Worm (Caenorhabditis elegans) whole organism, L3 larva: ENCODE data around the gene Y62E10A.6.

Experiments used
- R02D3.7 ChIP-seq: fragments of 150-350 bp; optimal IDR thresholded peaks from 2 replicates; lab custom pipeline; 2014; ENCODE audit warnings: missing biosample characterization, missing genetic modification characterization
- ZK546.5 ChIP-seq: sonication (generic microtip); optimal IDR thresholded peaks from 2 replicates; lab custom pipeline; 2017; ENCODE audit warnings: missing biosample characterization, missing genetic modification characterization
- aly-2 ChIP-seq: fragments of 150-350 bp; optimal IDR thresholded peaks from 2 replicates; lab custom pipeline; 2014; ENCODE audit warnings: missing biosample characterization, missing genetic modification characterization
- ama-1 ChIP-seq: fragments of 150-350 bp; optimal IDR thresholded peaks from 2 replicates; lab custom pipeline; 2018
- ceh-16 ChIP-seq: sonication (generic microtip); optimal IDR thresholded peaks from 2 replicates; lab custom pipeline; 2017; ENCODE audit warnings: missing biosample characterization, missing genetic modification characterization
- ceh-28 ChIP-seq: fragments of 150-350 bp; optimal IDR thresholded peaks from 2 replicates; lab custom pipeline; 2014; ENCODE audit warnings: missing biosample characterization, missing genetic modification reagents, missing genetic modification characterization
- ceh-82 ChIP-seq: fragments of 150-350 bp; optimal IDR thresholded peaks from 2 replicates; lab custom pipeline; 2014; ENCODE audit warnings: missing biosample characterization, missing genetic modification characterization
- ceh-9 ChIP-seq: sonication (generic microtip); optimal IDR thresholded peaks from 2 replicates; lab custom pipeline; 2018; ENCODE audit warnings: missing biosample characterization, missing genetic modification characterization
- daf-12 ChIP-seq: fragments of 150-350 bp; optimal IDR thresholded peaks from 2 replicates; lab custom pipeline; 2014; ENCODE audit warnings: missing biosample characterization, missing genetic modification reagents, missing genetic modification characterization
- egl-27 ChIP-seq: sonication (generic microtip); optimal IDR thresholded peaks from 4 replicates; lab custom pipeline; 2017; ENCODE audit warnings: missing biosample characterization, missing genetic modification reagents, missing genetic modification characterization
- egl-5 ChIP-seq: fragments of 150-350 bp; optimal IDR thresholded peaks from 2 replicates; lab custom pipeline; 2017; ENCODE audit warnings: missing biosample characterization, missing genetic modification reagents, missing genetic modification characterization, inconsistent platforms
- elt-1 ChIP-seq: fragments of 150-350 bp; optimal IDR thresholded peaks from 2 replicates; lab custom pipeline; 2014; ENCODE audit warnings: missing biosample characterization, missing genetic modification characterization
- elt-2 ChIP-seq: sonication (generic microtip); optimal IDR thresholded peaks from 2 replicates; lab custom pipeline; 2016; ENCODE audit warnings: missing genetic modification reagents, mild to moderate bottlenecking, missing genetic modification characterization, missing compliant biosample characterization
- elt-3 ChIP-seq, 3 experiments: fragments of 150-350 bp in 1 of 3; sonication (generic microtip) in 2 of 3; optimal IDR thresholded peaks; 2 replicates in 2 of 3; 4 replicates in 1 of 3; lab custom pipeline; 2014 to 2017; ENCODE audit warnings: missing biosample characterization in 3 of 3, missing genetic modification characterization in 3 of 3
- fkh-10 ChIP-seq: sonication (generic microtip); optimal IDR thresholded peaks from 2 replicates; lab custom pipeline; 2017; ENCODE audit warnings: missing biosample characterization, missing genetic modification reagents, missing genetic modification characterization
- fkh-2 ChIP-seq: fragments of 150-350 bp; optimal IDR thresholded peaks from 2 replicates; lab custom pipeline; 2014; ENCODE audit warnings: missing biosample characterization, missing genetic modification reagents, missing genetic modification characterization
- hmg-11 ChIP-seq: sonication (generic microtip); optimal IDR thresholded peaks from 2 replicates; lab custom pipeline; 2016; ENCODE audit warnings: missing genetic modification characterization, missing compliant biosample characterization
- jun-1 ChIP-seq: fragments of 150-350 bp; optimal IDR thresholded peaks from 2 replicates; lab custom pipeline; 2014; ENCODE audit warnings: missing biosample characterization, missing genetic modification reagents, missing genetic modification characterization
- lin-15B ChIP-seq: fragments of 150-350 bp; optimal IDR thresholded peaks from 2 replicates; lab custom pipeline; 2014; ENCODE audit warnings: missing biosample characterization, missing genetic modification characterization
- lsy-12 ChIP-seq: sonication (generic microtip); optimal IDR thresholded peaks from 2 replicates; lab custom pipeline; 2016; ENCODE audit warnings: mild to moderate bottlenecking, missing genetic modification characterization, missing compliant biosample characterization
- mdl-1 ChIP-seq: fragments of 150-350 bp; optimal IDR thresholded peaks from 2 replicates; lab custom pipeline; 2014; ENCODE audit warnings: missing biosample characterization, missing genetic modification characterization
- mml-1 ChIP-seq: fragments of 150-350 bp; sonication (generic microtip); optimal IDR thresholded peaks from 3 replicates; lab custom pipeline; 2014; ENCODE audit warnings: missing biosample characterization, missing genetic modification characterization
- nfya-1 ChIP-seq: sonication (generic microtip); optimal IDR thresholded peaks from 2 replicates; lab custom pipeline; 2017; ENCODE audit warnings: missing genetic modification characterization, mild to moderate bottlenecking, missing compliant biosample characterization, antibody characterized with exemption, moderate library complexity; ENCODE audit not compliant: insufficient read depth
- nhr-11 ChIP-seq: fragments of 150-350 bp; optimal IDR thresholded peaks from 2 replicates; lab custom pipeline; 2014; ENCODE audit warnings: missing biosample characterization, missing genetic modification characterization
- nhr-12 ChIP-seq: fragments of 150-350 bp; optimal IDR thresholded peaks from 2 replicates; lab custom pipeline; 2014; ENCODE audit warnings: missing biosample characterization, missing genetic modification characterization
- nhr-23 ChIP-seq: fragments of 150-350 bp; optimal IDR thresholded peaks from 2 replicates; lab custom pipeline; 2014; ENCODE audit warnings: missing biosample characterization, missing genetic modification reagents, missing genetic modification characterization
- nhr-237 ChIP-seq: fragments of 150-350 bp; optimal IDR thresholded peaks from 2 replicates; lab custom pipeline; 2014; ENCODE audit warnings: missing biosample characterization, missing genetic modification characterization
- nhr-25 ChIP-seq: sonication (generic microtip); optimal IDR thresholded peaks from 2 replicates; lab custom pipeline; 2017; ENCODE audit warnings: missing biosample characterization, missing genetic modification characterization
- nhr-28 ChIP-seq: fragments of 150-350 bp; optimal IDR thresholded peaks from 2 replicates; lab custom pipeline; 2014; ENCODE audit warnings: missing biosample characterization, missing genetic modification characterization
- nhr-43 ChIP-seq: sonication (generic microtip); optimal IDR thresholded peaks from 2 replicates; lab custom pipeline; 2016; ENCODE audit warnings: mild to moderate bottlenecking, missing genetic modification characterization, missing compliant biosample characterization; ENCODE audit not compliant: poor library complexity, severe bottlenecking
- nhr-67 ChIP-seq: fragments of 150-350 bp; optimal IDR thresholded peaks from 2 replicates; lab custom pipeline; 2014; ENCODE audit warnings: missing biosample characterization, missing genetic modification characterization
- nhr-76 ChIP-seq: fragments of 150-350 bp; sonication (generic microtip); optimal IDR thresholded peaks from 5 replicates; lab custom pipeline; 2014; ENCODE audit warnings: missing biosample characterization, missing genetic modification characterization
- nhr-77 ChIP-seq: fragments of 150-350 bp; optimal IDR thresholded peaks from 2 replicates; lab custom pipeline; 2014; ENCODE audit warnings: missing biosample characterization, missing genetic modification characterization
- pha-4 ChIP-seq: fragments of 150-350 bp; optimal IDR thresholded peaks from 2 replicates; lab custom pipeline; 2014; ENCODE audit warnings: missing biosample characterization, missing genetic modification reagents, missing genetic modification characterization
- pqm-1 ChIP-seq: fragments of 150-350 bp; optimal IDR thresholded peaks from 2 replicates; lab custom pipeline; 2017; ENCODE audit warnings: missing biosample characterization, missing genetic modification characterization, inconsistent platforms
- sea-2 ChIP-seq: fragments of 150-350 bp; sonication (generic microtip); optimal IDR thresholded peaks from 4 replicates; lab custom pipeline; 2014; ENCODE audit warnings: missing biosample characterization, missing genetic modification reagents, missing genetic modification characterization
- skn-1 ChIP-seq: fragments of 150-350 bp; optimal IDR thresholded peaks from 2 replicates; lab custom pipeline; 2014; ENCODE audit warnings: missing biosample characterization, missing genetic modification characterization
- tbx-2 ChIP-seq: sonication (generic microtip); optimal IDR thresholded peaks from 2 replicates; lab custom pipeline; 2016; ENCODE audit warnings: mild to moderate bottlenecking, missing genetic modification characterization, missing compliant biosample characterization
- unc-39 ChIP-seq: sonication (generic microtip); optimal IDR thresholded peaks from 4 replicates; lab custom pipeline; 2017; ENCODE audit warnings: missing biosample characterization, missing genetic modification characterization
- unc-62 ChIP-seq: fragments of 150-350 bp; sonication (generic microtip); optimal IDR thresholded peaks from 4 replicates; lab custom pipeline; 2014; ENCODE audit warnings: missing biosample characterization, missing genetic modification reagents, missing genetic modification characterization
- zag-1 ChIP-seq: fragments of 150-350 bp; optimal IDR thresholded peaks from 2 replicates; lab custom pipeline; 2014; ENCODE audit warnings: missing biosample characterization, missing genetic modification characterization
- ztf-11 ChIP-seq: fragments of 150-350 bp; optimal IDR thresholded peaks from 2 replicates; lab custom pipeline; 2014; ENCODE audit warnings: missing biosample characterization, missing genetic modification characterization
- ztf-4 ChIP-seq: fragments of 150-350 bp; optimal IDR thresholded peaks from 2 replicates; lab custom pipeline; 2014; ENCODE audit warnings: missing biosample characterization, missing genetic modification characterization

The Y62E10A.6 gene

ce11 chrIV:13386043-13386442, 14.2 kb downstream of the Y62E10A.6 start, which contains the start of the genes Y62E10A.20, Y62E10A.23 and mdt-9 (continued):
- TF ChIP-seq nhr-28 (no peak), jun-1 (no peak), nhr-67 (tag; lab: Kevin White, UChicago) (no peak), elt-3 (tag; optimal IDR thresholded peaks at IDR 0.05; lab: Kevin White, UChicago) (no peak), zag-1 (tag; lab: Kevin White, UChicago) (no peak), ztf-4 (no peak), lin-15B (tag; lab: Kevin White, UChicago) (peak; percentile 92), pha-4 (tag; lab: Kevin White, UChicago) (peak; percentile 87), mdl-1 (tag; lab: Kevin White, UChicago) (no peak), egl-5 (tag; lab: Kevin White, UChicago) (peak; percentile 95), nhr-25 (tag; lab: Kevin White, UChicago) (peak; percentile 72), fkh-10 (GFP tag; lab: Kevin White, UChicago) (peak; percentile 14), hmg-11 (tag; lab: Kevin White, UChicago) (peak; percentile 66), daf-12 (tag; lab: Kevin White, UChicago) (no peak), nhr-23 (tag; lab: Kevin White, UChicago) (peak; percentile 81), ceh-28 (tag; lab: Kevin White, UChicago) (peak; percentile 54), R02D3.7 (tag; lab: Kevin White, UChicago) (peak; percentile 53), ceh-16 (tag; lab: Kevin White, UChicago) (no peak), ama-1 (lab: Kevin White, UChicago) (peak; percentile 9), nhr-43 (tag; lab: Kevin White, UChicago) (peak; percentile 43), mml-1 (tag; lab: Kevin White, UChicago) (no peak), lsy-12 (tag; lab: Kevin White, UChicago) (no peak), ceh-9 (tag; lab: Kevin White, UChicago) (no peak), skn-1 (tag; lab: Kevin White, UChicago) (peak; percentile 32), nhr-11 (tag; lab: Kevin White, UChicago) (no peak)
- TF ChIP-seq, all 47 proteins: peak for 17

ce11 chrIV:13386903-13387302, 15.1 kb downstream of the Y62E10A.6 start, which contains the start of gene lsm-3:
TSS of gene lsm-3 (plus strand) at chrIV:13387203.
- TF ChIP-seq nhr-67 (tag; lab: Kevin White, UChicago) (no peak), nhr-77 (tag; lab: Kevin White, UChicago) (no peak), nhr-23 (tag; lab: Kevin White, UChicago) (no peak), tbx-2 (tag; lab: Kevin White, UChicago) (no peak), mml-1 (tag; lab: Kevin White, UChicago) (no peak), ZK546.5 (tag; lab: Kevin White, UChicago) (no peak), nhr-11 (tag; lab: Kevin White, UChicago) (no peak), ceh-82 (tag; lab: Kevin White, UChicago) (no peak), unc-39 (no peak), lin-15B (tag; lab: Kevin White, UChicago) (no peak), R02D3.7 (tag; lab: Kevin White, UChicago) (no peak), aly-2 (tag; lab: Kevin White, UChicago) (no peak), zag-1 (tag; lab: Kevin White, UChicago) (no peak), nhr-76 (no peak), ztf-11 (tag; lab: Kevin White, UChicago) (no peak), daf-12 (tag; lab: Kevin White, UChicago) (no peak), jun-1 (no peak), ceh-28 (tag; lab: Kevin White, UChicago) (no peak), fkh-2 (no peak)
- TF ChIP-seq, all 47 proteins: peak for 0

ce11 chrIV:13388779-13389178, 17.0 kb downstream of the Y62E10A.6 start:
- TF ChIP-seq nhr-11 (tag; lab: Kevin White, UChicago) (no peak), aly-2 (tag; lab: Kevin White, UChicago) (peak; percentile 49), unc-39 (no peak), R02D3.7 (tag; lab: Kevin White, UChicago) (no peak), nhr-23 (tag; lab: Kevin White, UChicago) (peak; percentile 35), elt-2 (tag; lab: Kevin White, UChicago) (peak; percentile 12), ceh-16 (tag; lab: Kevin White, UChicago) (no peak), nhr-77 (tag; lab: Kevin White, UChicago) (peak; percentile 40), elt-1 (tag; lab: Kevin White, UChicago) (no peak), sea-2 (GFP tag; lab: Kevin White, UChicago) (no peak), tbx-2 (tag; lab: Kevin White, UChicago) (no peak), nfya-1 (tag; lab: Kevin White, UChicago) (peak; percentile 9), nhr-43 (tag; lab: Kevin White, UChicago) (peak; percentile 54), nhr-28 (no peak), ceh-9 (tag; lab: Kevin White, UChicago) (no peak), mdl-1 (tag; lab: Kevin White, UChicago) (no peak), pqm-1 (peak; percentile 19), ztf-4 (peak; percentile 76), nhr-25 (tag; lab: Kevin White, UChicago) (peak; percentile 0), ama-1 (lab: Kevin White, UChicago) (peak; percentile 80), lsy-12 (tag; lab: Kevin White, UChicago) (peak; percentile 51), egl-27 (tag; lab: Kevin White, UChicago) (no peak), nhr-237 (no peak), zag-1 (tag; lab: Kevin White, UChicago) (no peak), nhr-12 (tag; lab: Kevin White, UChicago) (no peak), hmg-11 (tag; lab: Kevin White, UChicago) (peak; percentile 3), jun-1 (peak; percentile 38), unc-62 (GFP tag; lab: Kevin White, UChicago) (no peak), ztf-11 (tag; lab: Kevin White, UChicago) (no peak)
